Fruit fly (Drosophila melanogaster) whole organism, prepupa: ENCODE data around the gene CG46463.

Experiments
- CG11294 ChIP-seq: fragments of 200-800 bp; sonication (Bioruptor generic); IDR thresholded peaks from 2 replicates; pipeline ENCODE4 v1.3.6; 2022; ENCODE audit warnings: missing biosample characterization, missing genetic modification characterization
- CG1621 ChIP-seq: fragments of 200-800 bp; sonication (Bioruptor generic); optimal IDR thresholded peaks from 3 replicates; lab custom pipeline; 2018; ENCODE audit warnings: missing biosample characterization, mild to moderate bottlenecking, missing genetic modification characterization
- CG16779 ChIP-seq: fragments of 200-800 bp; sonication (Bioruptor generic); optimal IDR thresholded peaks from 3 replicates; lab custom pipeline; 2017; ENCODE audit warnings: missing biosample characterization, mild to moderate bottlenecking, missing genetic modification characterization
- CG6792 ChIP-seq: fragments of 200-800 bp; sonication (Bioruptor generic); optimal IDR thresholded peaks from 3 replicates; lab custom pipeline; 2016; ENCODE audit warnings: missing biosample characterization, missing genetic modification characterization
- CG6854 ChIP-seq: fragments of 200-800 bp; sonication (Bioruptor generic); optimal IDR thresholded peaks from 2 replicates; lab custom pipeline; 2017; ENCODE audit warnings: missing biosample characterization, mild to moderate bottlenecking, missing genetic modification characterization
- Lpt ChIP-seq: fragments of 200-800 bp; sonication (Bioruptor generic); optimal IDR thresholded peaks from 3 replicates; lab custom pipeline; 2016; ENCODE audit warnings: missing biosample characterization, missing genetic modification characterization
- achi ChIP-seq: fragments of 200-800 bp; sonication (Bioruptor generic); optimal IDR thresholded peaks from 3 replicates; lab custom pipeline; 2016; ENCODE audit warnings: missing biosample characterization, missing genetic modification characterization
- topi ChIP-seq: fragments of 200-800 bp; sonication (Bioruptor generic); optimal IDR thresholded peaks from 3 replicates; lab custom pipeline; 2016; ENCODE audit warnings: missing biosample characterization, missing genetic modification characterization

dm6 chr3L:3472063-3472528 lies 11.0 kb downstream of the CG46463 start, which contains the start of the genes CG32267 and CG42324:
- no peak for TF ChIP-seq Lpt
- TF ChIP-seq CG6854 (GFP tag; lab: Kevin White, UChicago): no peak
- TF ChIP-seq CG11294 (GFP tag; lab: Robert Waterston, UW): no peak
- TF ChIP-seq CG1621 (tag; lab: Kevin White, UChicago): no peak
- no peak for TF ChIP-seq CG16779 (tag; lab: Kevin White, UChicago)
- TF ChIP-seq achi: no peak
- TF ChIP-seq CG6792 (GFP tag; lab: Kevin White, UChicago): no peak
- TF ChIP-seq topi (GFP tag; lab: Kevin White, UChicago): no peak
